Worm (Caenorhabditis elegans) whole organism, L1 larva: ENCODE data around the gene eral-1.

Experiments
- aha-1 ChIP-seq: fragments of 150-350 bp; optimal IDR thresholded peaks from 2 replicates; lab custom pipeline; 2014; ENCODE audit warnings: missing biosample characterization, missing genetic modification characterization
- ama-1 ChIP-seq: fragments of 150-350 bp; optimal IDR thresholded peaks from 2 replicates; lab custom pipeline; 2014
- blmp-1 ChIP-seq: fragments of 150-350 bp; optimal IDR thresholded peaks from 2 replicates; lab custom pipeline; 2014; ENCODE audit warnings: missing biosample characterization, missing genetic modification characterization
- ceh-63 ChIP-seq: fragments of 200-800 bp; sonication (Bioruptor generic); optimal IDR thresholded peaks from 2 replicates; lab custom pipeline; 2018; ENCODE audit warnings: mild to moderate bottlenecking, missing genetic modification characterization, missing compliant biosample characterization
- ceh-82 ChIP-seq, 3 experiments: fragments of 150-350 bp in 1 of 3; sonication (generic microtip) in 2 of 3; optimal IDR thresholded peaks; 2 replicates each; lab custom pipeline; 2014 to 2017; ENCODE audit warnings: missing biosample characterization in 3 of 3, missing genetic modification characterization in 3 of 3
- ceh-90 ChIP-seq: sonication (generic microtip); optimal IDR thresholded peaks from 2 replicates; lab custom pipeline; 2016; ENCODE audit warnings: missing genetic modification characterization, missing compliant biosample characterization
- ces-1 ChIP-seq: fragments of 150-350 bp; optimal IDR thresholded peaks from 2 replicates; lab custom pipeline; 2014; ENCODE audit warnings: missing biosample characterization, missing genetic modification reagents, missing genetic modification characterization
- dpl-1 ChIP-seq, 3 experiments: fragments of 150-350 bp in 2 of 3; sonication (generic microtip) in 1 of 3; optimal IDR thresholded peaks; 2 replicates each; lab custom pipeline; 2014 to 2017; ENCODE audit warnings: missing biosample characterization in 3 of 3, missing genetic modification characterization in 3 of 3, missing genetic modification reagents in 3 of 3
- dsc-1 ChIP-seq: sonication (generic microtip); optimal IDR thresholded peaks from 2 replicates; lab custom pipeline; 2016; ENCODE audit warnings: mild to moderate bottlenecking, missing genetic modification characterization, missing compliant biosample characterization
- efl-1 ChIP-seq, 4 experiments: fragments of 150-350 bp; optimal IDR thresholded peaks in 3 of 4; peaks in 1 of 4; 1 replicate in 1 of 4; 2 replicates in 3 of 4; lab custom pipeline; 2014; ENCODE audit warnings: missing biosample characterization in 2 of 4, missing genetic modification characterization in 2 of 4, missing genetic modification reagents in 2 of 4
- fkh-4 ChIP-seq: sonication (generic microtip); optimal IDR thresholded peaks from 2 replicates; lab custom pipeline; 2016; ENCODE audit warnings: missing compliant biosample characterization, missing genetic modification characterization, borderline replicate concordance
- fkh-8 ChIP-seq: sonication (generic microtip); optimal IDR thresholded peaks from 2 replicates; lab custom pipeline; 2016; ENCODE audit warnings: mild to moderate bottlenecking, missing genetic modification characterization, missing compliant biosample characterization
- fos-1 ChIP-seq: fragments of 150-350 bp; optimal IDR thresholded peaks from 2 replicates; lab custom pipeline; 2014; ENCODE audit warnings: missing biosample characterization, missing genetic modification characterization
- hlh-4 ChIP-seq: sonication (generic microtip); optimal IDR thresholded peaks from 2 replicates; lab custom pipeline; 2016; ENCODE audit warnings: mild to moderate bottlenecking, missing genetic modification characterization, missing compliant biosample characterization
- irx-1 ChIP-seq: sonication (generic microtip); optimal IDR thresholded peaks from 2 replicates; lab custom pipeline; 2016; ENCODE audit warnings: missing genetic modification characterization, missing compliant biosample characterization
- isw-1 ChIP-seq: fragments of 200-800 bp; sonication (Bioruptor generic); IDR thresholded peaks from 2 replicates; pipeline ENCODE4 v1.3.6; 2022; ENCODE audit warnings: missing genetic modification characterization, missing compliant biosample characterization
- lin-14 ChIP-seq: fragments of 200-800 bp; sonication (Bioruptor generic); optimal IDR thresholded peaks from 2 replicates; lab custom pipeline; 2018; ENCODE audit warnings: mild to moderate bottlenecking, missing genetic modification characterization, moderate library complexity, missing compliant biosample characterization
- lin-35 ChIP-seq, 2 experiments: fragments of 150-350 bp; optimal IDR thresholded peaks; 2 replicates each; lab custom pipeline; 2014; ENCODE audit warnings: missing biosample characterization in 2 of 2, missing genetic modification characterization in 2 of 2, missing genetic modification reagents in 2 of 2
- lin-39 ChIP-seq: fragments of 150-350 bp; optimal IDR thresholded peaks from 2 replicates; lab custom pipeline; 2014; ENCODE audit warnings: missing biosample characterization, missing genetic modification reagents, missing genetic modification characterization
- lsy-2 ChIP-seq, 2 experiments: fragments of 150-350 bp; optimal IDR thresholded peaks; 2 replicates each; lab custom pipeline; 2014; ENCODE audit warnings: missing biosample characterization in 2 of 2, missing genetic modification characterization in 2 of 2
- mdl-1 ChIP-seq, 2 experiments: fragments of 150-350 bp; optimal IDR thresholded peaks; 2 replicates each; lab custom pipeline; 2014 to 2017; ENCODE audit warnings: missing biosample characterization in 2 of 2, missing genetic modification characterization in 2 of 2, inconsistent platforms in 1 of 2
- mef-2 ChIP-seq: fragments of 150-350 bp; optimal IDR thresholded peaks from 2 replicates; lab custom pipeline; 2014; ENCODE audit warnings: missing biosample characterization, missing genetic modification characterization
- nhr-12 ChIP-seq: sonication (generic microtip); optimal IDR thresholded peaks from 2 replicates; lab custom pipeline; 2017; ENCODE audit warnings: missing biosample characterization, missing genetic modification characterization
- nhr-28 ChIP-seq: fragments of 150-350 bp; optimal IDR thresholded peaks from 2 replicates; lab custom pipeline; 2014; ENCODE audit warnings: missing biosample characterization, missing genetic modification characterization
- nhr-47 ChIP-seq: sonication (generic microtip); optimal IDR thresholded peaks from 2 replicates; lab custom pipeline; 2016; ENCODE audit warnings: mild to moderate bottlenecking, missing genetic modification characterization, moderate library complexity, missing compliant biosample characterization
- nhr-76 ChIP-seq: sonication (generic microtip); optimal IDR thresholded peaks from 2 replicates; lab custom pipeline; 2017; ENCODE audit warnings: missing biosample characterization, missing genetic modification characterization
- nhr-77 ChIP-seq: fragments of 150-350 bp; optimal IDR thresholded peaks from 2 replicates; lab custom pipeline; 2014; ENCODE audit warnings: missing biosample characterization, missing genetic modification characterization
- nhr-85 ChIP-seq: sonication (generic microtip); peaks from one replicate; lab custom pipeline; 2016; ENCODE audit warnings: missing genetic modification characterization, inconsistent platforms, missing compliant biosample characterization
- snu-23 ChIP-seq: sonication (generic microtip); optimal IDR thresholded peaks from 2 replicates; lab custom pipeline; 2016; ENCODE audit warnings: missing genetic modification characterization, missing compliant biosample characterization
- sup-37 ChIP-seq: fragments of 200-800 bp; sonication (Bioruptor generic); optimal IDR thresholded peaks from 2 replicates; lab custom pipeline; 2018; ENCODE audit warnings: mild to moderate bottlenecking, missing genetic modification characterization, missing compliant biosample characterization
- swsn-7 ChIP-seq: sonication (generic microtip); optimal IDR thresholded peaks from 2 replicates; lab custom pipeline; 2016; ENCODE audit warnings: missing genetic modification characterization, missing compliant biosample characterization
- tbx-2 ChIP-seq: sonication (generic microtip); optimal IDR thresholded peaks from 2 replicates; lab custom pipeline; 2016; ENCODE audit warnings: missing genetic modification characterization, missing compliant biosample characterization
- unc-62 ChIP-seq: fragments of 150-350 bp; optimal IDR thresholded peaks from 2 replicates; lab custom pipeline; 2014; ENCODE audit warnings: missing biosample characterization, missing genetic modification reagents, missing genetic modification characterization
- unc-86 ChIP-seq: sonication (generic microtip); optimal IDR thresholded peaks from 2 replicates; lab custom pipeline; 2016; ENCODE audit warnings: missing genetic modification characterization, missing compliant biosample characterization
- vab-15 ChIP-seq: sonication (generic microtip); optimal IDR thresholded peaks from 2 replicates; lab custom pipeline; 2017; ENCODE audit warnings: missing genotype, mild to moderate bottlenecking, missing genetic modification characterization, missing compliant biosample characterization
- zip-4 ChIP-seq: fragments of 200-800 bp; sonication (Bioruptor generic); optimal IDR thresholded peaks from 2 replicates; lab custom pipeline; 2018; ENCODE audit warnings: mild to moderate bottlenecking, missing genetic modification characterization, moderate library complexity, missing compliant biosample characterization
- ztf-4 ChIP-seq: fragments of 150-350 bp; optimal IDR thresholded peaks from 2 replicates; lab custom pipeline; 2014; ENCODE audit warnings: missing biosample characterization, missing genetic modification characterization

The eral-1 gene

ce11 chrII:9617039-9617901, 27.7 kb upstream of the eral-1 start, which contains the start of gene hal-3:
TSS of gene hal-3 (minus strand) at chrII:9617125.
- TF ChIP-seq ama-1 (lab: Kevin White, UChicago) = peak; percentile 16
- no peak for TF ChIP-seq efl-1 (optimal IDR thresholded peaks at IDR 0.05; lab: Kevin White, UChicago)
- TF ChIP-seq efl-1 (GFP tag; optimal IDR thresholded peaks at IDR 0.05 in 1 of 2; lab: Kevin White, UChicago) = peak in 1 of 2 experiments; percentile 77
- TF ChIP-seq lin-14 = no peak
- no peak for TF ChIP-seq blmp-1
- TF ChIP-seq unc-86 (tag; lab: Kevin White, UChicago) = no peak
- no peak for TF ChIP-seq nhr-12
- TF ChIP-seq nhr-47 = peak; percentile 1
- TF ChIP-seq swsn-7 (tag; lab: Kevin White, UChicago) = no peak
- peak; percentile 5 for TF ChIP-seq ztf-4 (tag; lab: Kevin White, UChicago)
- TF ChIP-seq irx-1 (tag; lab: Kevin White, UChicago) = no peak
- TF ChIP-seq lsy-2 (tag; optimal IDR thresholded peaks at IDR 0.05; lab: Kevin White, UChicago) = peak in 1 of 2 experiments; percentile 54
- TF ChIP-seq nhr-85 = no peak
- TF ChIP-seq fos-1 (tag; lab: Kevin White, UChicago) = no peak
- no peak for TF ChIP-seq ceh-63 (GFP tag; lab: Kevin White, UChicago)
- TF ChIP-seq hlh-4 (tag; lab: Kevin White, UChicago) = no peak
- TF ChIP-seq unc-62 (GFP tag; lab: Kevin White, UChicago) = no peak
- no peak for TF ChIP-seq ces-1
- TF ChIP-seq mdl-1 (tag; optimal IDR thresholded peaks at IDR 0.05; lab: Kevin White, UChicago) = no peak
- no peak for TF ChIP-seq lin-35 (GFP tag; optimal IDR thresholded peaks at IDR 0.05; lab: Kevin White, UChicago)
- no peak for TF ChIP-seq zip-4 (GFP tag; lab: Kevin White, UChicago)
- TF ChIP-seq aha-1 (tag; lab: Kevin White, UChicago) = no peak
- TF ChIP-seq, all 84 proteins: peak for 5

ce11 chrII:9614728-9615127, 25.2 kb upstream of the eral-1 start, which contains the start of gene hlh-6:
TSS of gene hlh-6 (minus strand) at chrII:9614828.
- no peak for TF ChIP-seq nhr-28 (tag; lab: Kevin White, UChicago)
- no peak for TF ChIP-seq lin-39
- TF ChIP-seq fkh-4 = no peak
- no peak for TF ChIP-seq dpl-1 (GFP tag; optimal IDR thresholded peaks at IDR 0.05; lab: Kevin White, UChicago)
- no peak for TF ChIP-seq nhr-77 (tag; lab: Kevin White, UChicago)
- TF ChIP-seq ceh-82 (tag; optimal IDR thresholded peaks at IDR 0.05; lab: Kevin White, UChicago) = no peak
- no peak for TF ChIP-seq ceh-90 (tag; lab: Kevin White, UChicago)
- no peak for TF ChIP-seq nhr-76
- TF ChIP-seq sup-37 (GFP tag; lab: Kevin White, UChicago) = no peak
- TF ChIP-seq unc-86 (tag; lab: Kevin White, UChicago) = no peak
- TF ChIP-seq ceh-63 (GFP tag; lab: Kevin White, UChicago) = no peak
- TF ChIP-seq tbx-2 (tag; lab: Kevin White, UChicago) = no peak

- TF ChIP-seq blmp-1 = no peak
- TF ChIP-seq ceh-63 (GFP tag; lab: Kevin White, UChicago) = no peak
- TF ChIP-seq isw-1 (GFP tag; lab: Robert Waterston, UW) = no peak
- no peak for TF ChIP-seq fkh-8 (tag; lab: Kevin White, UChicago)
- TF ChIP-seq vab-15 (tag; lab: Kevin White, UChicago) = no peak
- TF ChIP-seq snu-23 = no peak
- no peak for TF ChIP-seq dsc-1 (tag; lab: Kevin White, UChicago)
- no peak for TF ChIP-seq mef-2 (tag; lab: Kevin White, UChicago)
- no peak for TF ChIP-seq aha-1 (tag; lab: Kevin White, UChicago)
- no peak for TF ChIP-seq dpl-1 (GFP tag; optimal IDR thresholded peaks at IDR 0.05; lab: Kevin White, UChicago)
Measured at ce11 chrII:9611347-9611923, 21.9 kb upstream of the eral-1 start, which contains the start of the genes T15H9.5 and T15H9.4. TSS of gene T15H9.5 (minus strand) at chrII:9611447. TSS of gene T15H9.4 (plus strand) at chrII:9611873.
